Fruit fly (Drosophila melanogaster): ENCODE results near the gene Vha26.

Gene Vha26

DNA sequence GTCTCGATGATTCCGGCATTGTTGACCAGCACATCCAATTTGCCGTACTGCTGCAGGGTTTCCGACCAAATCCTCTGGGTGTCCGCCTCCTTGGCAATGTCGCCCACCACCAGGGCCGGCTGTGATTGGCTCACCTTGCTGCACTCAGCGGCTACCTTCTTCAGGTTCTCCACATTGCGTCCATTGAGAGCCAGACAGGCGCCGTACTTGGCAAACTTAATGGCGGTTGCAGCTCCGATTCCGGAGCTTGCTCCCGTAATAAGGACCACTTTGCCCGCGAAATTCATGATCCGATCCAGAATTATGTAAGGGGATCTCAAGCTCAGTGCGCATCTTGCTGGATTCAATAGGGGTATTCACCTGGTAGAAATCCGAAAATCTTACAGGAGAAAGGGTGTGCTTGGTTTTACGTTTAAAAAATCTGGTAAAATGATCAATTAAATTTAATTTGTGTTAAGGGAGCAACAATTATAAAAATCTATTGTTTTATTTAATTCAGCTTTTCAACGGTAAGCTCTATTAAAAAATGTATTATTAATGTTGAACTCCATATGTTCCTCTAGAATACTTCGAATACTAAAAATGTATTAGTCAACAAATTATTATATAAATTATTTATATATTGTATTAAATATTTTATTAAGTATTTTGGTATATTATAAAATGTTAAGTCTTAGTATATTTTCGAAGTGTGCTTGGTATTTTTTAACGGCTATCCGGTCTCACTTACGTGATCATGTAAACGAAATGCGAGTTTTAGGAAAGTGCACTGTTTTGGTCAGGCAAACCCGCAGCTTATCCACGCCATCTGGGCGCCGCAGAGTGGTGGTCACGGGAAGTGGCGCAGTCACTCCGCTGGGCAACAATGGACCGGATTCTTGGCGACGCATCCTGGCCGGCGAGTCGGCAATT lies 45.2 kb downstream of the Vha26 start, which contains the start of the genes CG31548 and CG12170 (continued):
- peak; percentile 39 for TF ChIP-seq Chrac-16 (GFP tag; optimal IDR thresholded peaks at IDR 0.05)
- TF ChIP-seq sens (GFP tag) = peak; percentile 93
- TF ChIP-seq CG31224 (GFP tag; IDR thresholded peaks at IDR 0.05) = no peak
- peak in 1 of 2 experiments; percentile 59 for TF ChIP-seq bsh (GFP tag; optimal IDR thresholded peaks at IDR 0.05)
- peak; percentile 53 for TF ChIP-seq CG15514 (GFP tag; optimal IDR thresholded peaks at IDR 0.05)
- peak; percentile 58 for TF ChIP-seq CG2116 (GFP tag; optimal IDR thresholded peaks at IDR 0.05)
- peak; percentile 91 for TF ChIP-seq wek (GFP tag; optimal IDR thresholded peaks at IDR 0.05)
- TF ChIP-seq Hr3 (GFP tag; optimal IDR thresholded peaks at IDR 0.05) = peak; percentile 46
- TF ChIP-seq CG34224 (GFP tag; IDR thresholded peaks at IDR 0.05; ENCODE audit: partially characterized antibody) = no peak
- peak; percentile 56 for TF ChIP-seq CG12659 (GFP tag; optimal IDR thresholded peaks at IDR 0.05)
- TF ChIP-seq CG9609 (GFP tag; optimal IDR thresholded peaks at IDR 0.05) = peak; percentile 2
- peak; percentile 62 for TF ChIP-seq CG17829 (tag; optimal IDR thresholded peaks at IDR 0.05)
- TF ChIP-seq Fer1 (GFP tag; optimal IDR thresholded peaks at IDR 0.05) = peak; percentile 41
- peak; percentile 36 for TF ChIP-seq CG31388 (GFP tag; optimal IDR thresholded peaks at IDR 0.05)
- peak; percentile 39; the same call in 1 of the 2 replicates for TF ChIP-seq Atf6 (GFP tag; IDR thresholded peaks at IDR 0.05)
- TF ChIP-seq CG14710 (tag; optimal IDR thresholded peaks at IDR 0.05) = peak; percentile 70
- peak; percentile 55 for TF ChIP-seq dmrt11E (tag; optimal IDR thresholded peaks at IDR 0.05)
- TF ChIP-seq CG34422 (GFP tag; IDR thresholded peaks at IDR 0.05) = 0 out of 3 replicates have a peak, but pooled peaks have one; percentile 16
- peak; percentile 15 for TF ChIP-seq Oli (tag; optimal IDR thresholded peaks at IDR 0.05)
- TF ChIP-seq wor (GFP tag; IDR thresholded peaks at IDR 0.05) = no peak
- peak in 1 of 2 experiments; percentile 41 for TF ChIP-seq chif (GFP tag; optimal IDR thresholded peaks at IDR 0.05)
- TF ChIP-seq CG10366 (GFP tag; IDR thresholded peaks at IDR 0.05) = peak; percentile 40
- TF ChIP-seq CG15011 (GFP tag; optimal IDR thresholded peaks at IDR 0.05) = no peak
- TF ChIP-seq CoRest (tag; optimal IDR thresholded peaks at IDR 0.05) = peak; percentile 47
- TF ChIP-seq unpg (GFP tag; optimal IDR thresholded peaks at IDR 0.05) = peak; percentile 60
- peak; percentile 54 for TF ChIP-seq CG12942 (GFP tag; optimal IDR thresholded peaks at IDR 0.05)
- TF ChIP-seq CG3281 (GFP tag; optimal IDR thresholded peaks at IDR 0.05) = peak; percentile 40
- peak; percentile 33; the same call in 1 of the 3 replicates for TF ChIP-seq so (GFP tag; IDR thresholded peaks at IDR 0.05)
- peak; percentile 48 for TF ChIP-seq CG17359 (tag; optimal IDR thresholded peaks at IDR 0.05)
- TF ChIP-seq Ssrp (tag; optimal IDR thresholded peaks at IDR 0.05) = no peak
- 0 out of 2 replicates have a peak, but pooled peaks have one; percentile 26 for TF ChIP-seq Ada2b (GFP tag; IDR thresholded peaks at IDR 0.05)
- no peak for TF ChIP-seq Lim3 (GFP tag; IDR thresholded peaks at IDR 0.05)
- peak; percentile 62 for TF ChIP-seq CG10267 (tag; optimal IDR thresholded peaks at IDR 0.05)
- TF ChIP-seq HLH3B (GFP tag; IDR thresholded peaks at IDR 0.05) = peak; percentile 36; the same call in 1 of the 2 replicates
- peak; percentile 25 for TF ChIP-seq pum (GFP tag; optimal IDR thresholded peaks at IDR 0.05)
- 0 out of 2 replicates have a peak, but pooled peaks have one; percentile 23 for TF ChIP-seq sna (GFP tag; IDR thresholded peaks at IDR 0.05; ENCODE audit: partially characterized antibody)
- TF ChIP-seq CG10462 (GFP tag; optimal IDR thresholded peaks at IDR 0.05) = peak; percentile 39
- no peak for TF ChIP-seq pan (optimal IDR thresholded peaks at IDR 0.05)
- peak in 1 of 2 experiments; percentile 48 for TF ChIP-seq pan (GFP tag; optimal IDR thresholded peaks at IDR 0.05 in 1 of 2, IDR thresholded peaks at IDR 0.05 in 1 of 2)
- peak; percentile 78 for TF ChIP-seq CG12391 (tag; optimal IDR thresholded peaks at IDR 0.05)
- peak; percentile 43; the same call in 2 of the 3 replicates for TF ChIP-seq tgo (GFP tag; IDR thresholded peaks at IDR 0.05)
- TF ChIP-seq az2 (GFP tag; optimal IDR thresholded peaks at IDR 0.05) = peak; percentile 56
- 0 out of 3 replicates have a peak, but pooled peaks have one; percentile 4 for TF ChIP-seq Mrtf (GFP tag; IDR thresholded peaks at IDR 0.05)
- TF ChIP-seq Fer2 (tag; optimal IDR thresholded peaks at IDR 0.05) = no peak
- TF ChIP-seq CG10147 (GFP tag; optimal IDR thresholded peaks at IDR 0.05) = peak; percentile 23
- peak; percentile 64 for TF ChIP-seq CG17328 (GFP tag; IDR thresholded peaks at IDR 0.05)
- peak; percentile 24; the same call in 1 of the 2 replicates for TF ChIP-seq slbo (GFP tag; IDR thresholded peaks at IDR 0.05)

Data from whole organism, embryonic.